Worm (Caenorhabditis elegans): ENCODE data around the gene F36D3.4.

The F36D3.4 gene

DNA sequence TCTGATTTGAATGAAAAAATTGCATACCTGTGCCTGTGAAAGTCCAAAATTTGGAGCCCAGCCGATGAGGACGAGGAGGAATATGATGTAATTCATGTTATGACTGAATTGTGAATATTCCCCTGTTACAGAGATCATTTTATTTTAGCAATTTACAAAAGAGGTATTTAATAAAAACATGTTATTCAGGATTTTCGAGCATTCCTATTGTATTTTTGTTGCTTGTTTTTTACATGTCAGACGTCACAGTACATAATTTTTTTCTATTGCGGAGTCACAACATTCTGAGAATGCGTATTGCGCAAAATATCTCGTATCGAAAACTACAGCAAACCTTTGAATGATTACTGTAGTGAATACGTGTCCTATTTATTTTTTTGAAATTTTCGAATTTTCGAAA, 14.4 kb downstream of the F36D3.4 start, which contains the start of gene F36D3.14:
F36D3.14 (minus strand) TSS at position 101 of the 400 bp plus-strand sequence.
- no peak for TF ChIP-seq cebp-1 (GFP tag; IDR thresholded peaks at IDR 0.05)
- no peak for TF ChIP-seq cebp-1 (tag; optimal IDR thresholded peaks at IDR 0.05)
- TF ChIP-seq F33H1.4 (GFP tag; IDR thresholded peaks at IDR 0.05) = no peak
- TF ChIP-seq pha-4 (tag; optimal IDR thresholded peaks at IDR 0.05) = no peak
- no peak for TF ChIP-seq T07F8.4 (tag; optimal IDR thresholded peaks at IDR 0.05)
- TF ChIP-seq ztf-3 (GFP tag; optimal IDR thresholded peaks at IDR 0.05) = no peak
- TF ChIP-seq egl-44 (GFP tag; IDR thresholded peaks at IDR 0.05) = no peak
- TF ChIP-seq snpc-3.4 (tag; optimal IDR thresholded peaks at IDR 0.05) = no peak
- no peak for TF ChIP-seq Y56A3A.18 (GFP tag; IDR thresholded peaks at IDR 0.05)
- TF ChIP-seq sdz-38 (tag; optimal IDR thresholded peaks at IDR 0.05) = no peak

DNA sequence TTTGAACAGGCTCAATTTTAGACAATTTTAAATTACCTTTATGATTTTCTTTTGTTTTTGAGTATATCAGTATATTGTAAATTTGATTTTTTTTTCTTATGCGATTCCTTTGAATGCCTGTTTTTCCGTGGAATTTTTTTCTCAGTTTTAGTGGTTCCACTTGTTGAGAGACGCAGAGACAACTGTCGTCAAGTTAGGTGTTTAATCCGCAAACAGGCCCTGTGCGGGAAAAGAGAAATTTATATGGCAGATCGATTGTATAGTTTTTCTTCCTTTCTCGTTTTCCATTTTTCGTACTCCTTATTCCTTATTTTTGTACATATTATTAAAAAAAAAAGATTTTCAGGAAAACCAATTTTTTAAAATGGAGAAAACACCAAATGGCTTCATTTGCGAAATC, 18.5 kb downstream of the F36D3.4 start, which contains the start of gene F36D3.1:
F36D3.1 (plus strand) TSS at position 347 of the 400 bp plus-strand sequence.
- TF ChIP-seq lin-35 (GFP tag; optimal IDR thresholded peaks at IDR 0.05) (peak in 1 of 3 experiments; percentile 79), aptf-3 (GFP tag; IDR thresholded peaks at IDR 0.05) (no peak), snpc-4 (GFP tag; optimal IDR thresholded peaks at IDR 0.05) (no peak), snpc-4 (tag; optimal IDR thresholded peaks at IDR 0.05) (peak in 2 of 4 experiments; percentile 3 to 45), madf-3 (GFP tag; IDR thresholded peaks at IDR 0.05) (no peak), nhr-120 (GFP tag; IDR thresholded peaks at IDR 0.05) (no peak), ceh-100 (GFP tag; IDR thresholded peaks at IDR 0.05) (no peak), ekl-4 (GFP tag; IDR thresholded peaks at IDR 0.05) (no peak), unc-62 (GFP tag; optimal IDR thresholded peaks at IDR 0.05) (no peak), dpl-1 (GFP tag; optimal IDR thresholded peaks at IDR 0.05) (peak; percentile 21), B0035.1 (tag; optimal IDR thresholded peaks at IDR 0.05) (no peak), atf-7 (tag; optimal IDR thresholded peaks at IDR 0.05) (no peak), mes-4 (tag; optimal IDR thresholded peaks at IDR 0.05) (no peak), lin-54 (GFP tag; optimal IDR thresholded peaks at IDR 0.05) (peak; percentile 35), madf-8 (GFP tag; conservative IDR thresholded peaks at IDR 0.05) (no peak), F37B4.10 (GFP tag; IDR thresholded peaks at IDR 0.05) (no peak), mxl-1 (tag; optimal IDR thresholded peaks at IDR 0.05) (no peak), pha-4 (tag; optimal IDR thresholded peaks at IDR 0.05) (no peak), zfh-2 (GFP tag; conservative IDR thresholded peaks at IDR 0.05) (no peak), F57A8.1 (GFP tag; optimal IDR thresholded peaks at IDR 0.05) (no peak), Y56A3A.18 (GFP tag; IDR thresholded peaks at IDR 0.05) (no peak), attf-6 (GFP tag; IDR thresholded peaks at IDR 0.05) (no peak), ceh-58 (GFP tag; IDR thresholded peaks at IDR 0.05) (no peak), B0336.3 (GFP tag; IDR thresholded peaks at IDR 0.05) (no peak), rec-8 (tag; optimal IDR thresholded peaks at IDR 0.05) (no peak), hmg-1.2 (GFP tag; IDR thresholded peaks at IDR 0.05) (peak; percentile 34; the same call in 1 of the 2 replicates), nfyb-1 (GFP tag; IDR thresholded peaks at IDR 0.05) (no peak), attf-5 (GFP tag; optimal IDR thresholded peaks at IDR 0.05) (peak; percentile 21), ama-1 (optimal IDR thresholded peaks at IDR 0.05) (no peak), ama-1 (GFP tag; optimal IDR thresholded peaks at IDR 0.05) (no peak), zim-3 (tag; optimal IDR thresholded peaks at IDR 0.05) (no peak), ztf-6 (GFP tag; IDR thresholded peaks at IDR 0.05) (no peak), efl-1 (GFP tag; optimal IDR thresholded peaks at IDR 0.05) (peak; percentile 38), mcd-1 (GFP tag; IDR thresholded peaks at IDR 0.05) (no peak), B0261.1 (tag; optimal IDR thresholded peaks at IDR 0.05) (no peak), athp-1 (tag; optimal IDR thresholded peaks at IDR 0.05) (no peak)

Data from whole organism, young adult.